Worm (Caenorhabditis elegans): Measurements from ENCODE around the gene Y56A3A.31.

DNA sequence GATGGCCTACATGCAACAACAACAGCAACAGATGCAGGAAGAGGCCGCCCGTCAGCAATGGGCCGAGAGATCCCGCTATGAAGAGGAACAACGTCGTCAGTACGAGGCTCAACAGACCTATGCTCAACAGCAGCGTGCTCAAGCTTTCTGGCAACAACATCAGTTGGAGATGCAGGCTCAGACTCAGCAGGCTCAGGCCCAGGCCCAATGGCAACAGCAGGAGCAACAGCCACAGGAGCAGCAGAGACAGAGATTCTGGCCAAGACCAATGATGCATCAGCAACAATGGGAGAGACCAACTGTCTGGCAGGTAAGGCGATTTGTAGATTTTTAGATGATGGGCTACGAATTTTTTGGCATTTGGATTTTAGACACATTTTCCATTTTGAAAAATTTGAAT, 48.0 kb downstream of the Y56A3A.31 start:
- no peak for TF ChIP-seq ztf-26 (tag; optimal IDR thresholded peaks at IDR 0.05)
- no peak for TF ChIP-seq ama-1 (optimal IDR thresholded peaks at IDR 0.05)
- TF ChIP-seq ama-1 (GFP tag; optimal IDR thresholded peaks at IDR 0.05) = no peak
- TF ChIP-seq dpl-1 (GFP tag; optimal IDR thresholded peaks at IDR 0.05) = no peak
- no peak for TF ChIP-seq madf-10 (tag; optimal IDR thresholded peaks at IDR 0.05)
- no peak for TF ChIP-seq fkh-3 (tag; optimal IDR thresholded peaks at IDR 0.05)
- TF ChIP-seq ztf-22 (GFP tag; optimal IDR thresholded peaks at IDR 0.05) = no peak
